Fruit fly (Drosophila melanogaster): Measurements from ENCODE around the gene CG43935.

Gene CG43935

dm6 chr3R:27067362-27067761 is 2.1 kb downstream of the CG43935 start:
- TF ChIP-seq ttk (optimal IDR thresholded peaks at IDR 0.05) (no peak), psq (optimal IDR thresholded peaks at IDR 0.05) (no peak), h (optimal IDR thresholded peaks at IDR 0.05) (no peak), insv (optimal IDR thresholded peaks at IDR 0.05) (no peak), Sin3A (optimal IDR thresholded peaks at IDR 0.05) (no peak), Myc (optimal IDR thresholded peaks at IDR 0.05) (no peak)

DNA sequence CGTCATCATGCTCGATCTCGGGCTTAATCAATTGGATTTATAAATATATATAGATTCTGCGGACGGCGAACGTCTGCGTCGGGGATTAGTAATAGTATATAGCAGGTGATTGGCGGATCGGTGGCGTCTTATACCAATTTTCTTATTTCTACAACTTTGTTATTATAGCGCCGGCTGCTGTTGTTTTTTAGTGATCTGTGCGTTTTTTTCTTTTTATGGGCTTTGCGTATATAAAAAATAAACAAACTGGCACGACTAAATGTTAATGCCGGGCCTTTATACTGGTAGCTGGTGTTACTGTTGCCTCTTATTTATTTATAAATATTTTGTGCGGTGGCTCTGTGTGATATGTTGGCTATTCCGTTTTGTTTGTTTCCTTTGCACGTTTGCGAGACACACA is 4.0 kb downstream of the CG43935 start:
- TF ChIP-seq psq (optimal IDR thresholded peaks at IDR 0.05) (no peak), h (optimal IDR thresholded peaks at IDR 0.05) (no peak), insv (optimal IDR thresholded peaks at IDR 0.05) (no peak), Sin3A (optimal IDR thresholded peaks at IDR 0.05) (no peak), ttk (optimal IDR thresholded peaks at IDR 0.05) (no peak), Myc (optimal IDR thresholded peaks at IDR 0.05) (no peak)

DNA sequence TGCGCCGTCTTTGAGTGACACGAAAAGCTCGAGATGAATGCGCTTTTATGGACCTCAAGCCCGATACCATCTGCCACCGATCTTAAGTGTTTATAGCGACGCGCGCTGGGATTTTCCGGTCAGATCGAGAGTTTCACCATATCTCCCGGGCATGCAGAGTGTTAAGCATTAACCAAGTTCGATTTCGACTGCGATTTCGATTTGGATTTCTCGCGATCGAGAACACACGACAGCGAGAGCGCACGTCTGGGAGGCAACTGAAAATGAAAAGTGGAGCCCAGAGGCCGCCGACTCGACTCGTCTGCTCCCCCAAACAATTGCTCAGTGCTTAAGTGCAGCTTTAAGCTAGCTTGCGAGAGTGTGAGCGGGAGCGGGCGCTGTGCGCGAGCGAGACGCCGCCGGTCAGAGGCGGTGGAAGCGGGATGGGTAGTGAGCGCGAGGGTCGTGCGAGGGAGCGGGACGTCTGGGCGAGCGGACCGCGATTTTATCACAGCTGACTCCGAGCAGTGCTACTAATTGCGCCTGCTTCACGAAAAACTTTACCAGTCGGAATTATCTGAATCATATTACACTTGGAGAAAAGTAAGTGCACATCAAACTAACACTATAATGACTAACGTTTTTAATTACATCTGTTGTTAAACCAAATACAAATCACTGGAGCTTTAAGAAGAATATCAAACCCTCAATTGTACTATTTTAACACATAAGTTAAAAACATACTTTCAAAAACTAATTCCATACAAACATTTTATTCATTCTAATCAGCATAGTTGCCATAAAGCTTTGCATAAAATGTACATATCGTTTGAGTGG is 4.8 kb downstream of the CG43935 start, which contains the start of gene spz:
Gene spz, minus strand, starts transcription at position 261 of the 816 bp plus-strand sequence.
- TF ChIP-seq Sin3A (optimal IDR thresholded peaks at IDR 0.05) (no peak), Myc (optimal IDR thresholded peaks at IDR 0.05) (no peak), h (optimal IDR thresholded peaks at IDR 0.05) (no peak), insv (optimal IDR thresholded peaks at IDR 0.05) (no peak), ttk (optimal IDR thresholded peaks at IDR 0.05) (no peak), psq (optimal IDR thresholded peaks at IDR 0.05) (no peak)

- no peak for TF ChIP-seq Myc (optimal IDR thresholded peaks at IDR 0.05)
- no peak for TF ChIP-seq Sin3A (optimal IDR thresholded peaks at IDR 0.05)
- TF ChIP-seq ttk (optimal IDR thresholded peaks at IDR 0.05): no peak
- no peak for TF ChIP-seq h (optimal IDR thresholded peaks at IDR 0.05)
- TF ChIP-seq psq (optimal IDR thresholded peaks at IDR 0.05): no peak
- TF ChIP-seq insv (optimal IDR thresholded peaks at IDR 0.05): no peak
Measured at dm6 chr3R:27070906-27071498, 5.8 kb downstream of the CG43935 start.

dm6 chr3R:27075694-27076093 is 10.5 kb downstream of the CG43935 start, which contains the start of gene CG14257:
Gene CG14257, plus strand, starts transcription at chr3R:27075870.
- TF ChIP-seq Sin3A (optimal IDR thresholded peaks at IDR 0.05): no peak
- TF ChIP-seq ttk (optimal IDR thresholded peaks at IDR 0.05): no peak

- TF ChIP-seq ttk (optimal IDR thresholded peaks at IDR 0.05) (no peak), insv (optimal IDR thresholded peaks at IDR 0.05) (no peak), Sin3A (optimal IDR thresholded peaks at IDR 0.05) (no peak), psq (optimal IDR thresholded peaks at IDR 0.05) (no peak), h (optimal IDR thresholded peaks at IDR 0.05) (no peak), Myc (optimal IDR thresholded peaks at IDR 0.05) (no peak)
Measured at dm6 chr3R:27076618-27077017, 11.4 kb downstream of the CG43935 start.

- TF ChIP-seq insv (optimal IDR thresholded peaks at IDR 0.05) (no peak), h (optimal IDR thresholded peaks at IDR 0.05) (no peak), psq (optimal IDR thresholded peaks at IDR 0.05) (no peak), Myc (optimal IDR thresholded peaks at IDR 0.05) (no peak), Sin3A (optimal IDR thresholded peaks at IDR 0.05) (no peak), ttk (optimal IDR thresholded peaks at IDR 0.05) (no peak)
Measured at dm6 chr3R:27082752-27083151, 17.5 kb downstream of the CG43935 start.

DNA sequence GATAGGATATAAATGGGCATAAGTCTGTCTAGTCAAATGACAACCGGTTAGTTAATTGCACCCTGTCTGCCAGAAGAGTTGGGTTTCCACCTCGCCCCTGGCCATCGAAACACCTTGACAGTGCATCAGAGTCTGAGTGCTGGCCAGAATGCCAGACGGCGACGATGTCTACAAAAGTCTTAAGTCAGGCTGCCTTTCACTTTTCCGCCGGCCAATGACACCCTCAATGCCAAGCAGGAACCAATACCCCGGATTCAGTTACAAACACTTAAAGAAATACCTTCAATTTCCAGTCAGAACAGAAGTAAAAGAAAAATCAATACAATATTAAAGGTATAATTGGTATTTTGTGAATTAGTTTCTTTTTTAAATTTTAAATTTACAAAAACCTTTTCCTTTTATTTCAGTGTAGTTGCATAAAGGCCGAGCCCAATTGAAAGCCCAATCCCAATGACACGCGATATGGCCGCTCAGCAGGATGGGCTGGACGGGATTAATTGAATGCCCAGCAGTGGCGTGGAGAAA is 19.4 kb downstream of the CG43935 start:
- TF ChIP-seq psq (optimal IDR thresholded peaks at IDR 0.05) (no peak), insv (optimal IDR thresholded peaks at IDR 0.05) (no peak), h (optimal IDR thresholded peaks at IDR 0.05) (no peak), Sin3A (optimal IDR thresholded peaks at IDR 0.05) (no peak), Myc (optimal IDR thresholded peaks at IDR 0.05) (no peak), ttk (optimal IDR thresholded peaks at IDR 0.05) (no peak)

DNA sequence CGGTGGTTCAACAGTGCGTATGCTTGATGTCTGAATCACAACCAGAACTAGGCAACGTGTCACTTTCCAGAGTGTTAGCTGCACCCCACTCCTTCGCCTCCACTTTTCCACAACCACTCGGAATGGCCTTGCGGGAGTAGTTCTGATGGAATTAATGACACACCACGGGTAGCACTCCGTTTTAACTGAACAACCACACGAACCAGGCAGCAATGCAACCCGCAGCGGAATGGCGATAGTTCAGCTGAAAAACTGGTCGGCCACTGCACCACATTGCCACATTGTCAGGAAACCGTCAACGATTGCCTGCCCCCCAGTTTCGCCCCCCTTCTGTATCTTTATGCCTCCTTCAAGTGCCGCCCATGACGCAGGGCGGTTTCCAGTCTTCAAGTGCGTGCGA is 22.3 kb downstream of the CG43935 start, which contains the start of gene Cpr97Ea:
Gene Cpr97Ea, minus strand, starts transcription at position 230 of the 400 bp plus-strand sequence.
- TF ChIP-seq h (optimal IDR thresholded peaks at IDR 0.05) (no peak), insv (optimal IDR thresholded peaks at IDR 0.05) (no peak), ttk (optimal IDR thresholded peaks at IDR 0.05) (no peak), Sin3A (optimal IDR thresholded peaks at IDR 0.05) (no peak), psq (optimal IDR thresholded peaks at IDR 0.05) (no peak), Myc (optimal IDR thresholded peaks at IDR 0.05) (no peak)

DNA sequence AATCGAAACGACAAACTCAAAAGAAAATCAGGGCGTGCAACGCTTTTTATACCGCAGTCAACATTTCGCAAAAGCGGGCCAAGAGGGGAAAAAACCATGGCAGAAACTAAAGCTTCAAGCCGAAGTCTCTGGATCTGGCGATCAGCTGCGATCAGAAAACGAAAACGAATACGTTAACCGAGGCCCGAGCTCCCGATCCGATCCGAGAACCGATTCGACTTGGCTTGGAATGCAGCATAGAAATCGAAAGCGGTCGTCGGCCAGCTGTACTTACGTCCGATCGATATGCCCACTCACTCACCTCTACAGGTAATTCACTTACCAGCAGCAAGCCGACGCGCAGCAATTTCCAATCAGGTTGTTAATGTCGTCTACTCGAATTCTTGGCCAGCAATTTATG is 25.9 kb downstream of the CG43935 start, which contains the start of gene Cpr97Eb:
Gene Cpr97Eb, minus strand, starts transcription at position 25 of the 400 bp plus-strand sequence.
- TF ChIP-seq Myc (optimal IDR thresholded peaks at IDR 0.05) (no peak), ttk (optimal IDR thresholded peaks at IDR 0.05) (no peak), psq (optimal IDR thresholded peaks at IDR 0.05) (no peak), h (optimal IDR thresholded peaks at IDR 0.05) (no peak), Sin3A (optimal IDR thresholded peaks at IDR 0.05) (no peak), insv (optimal IDR thresholded peaks at IDR 0.05) (no peak)

DNA sequence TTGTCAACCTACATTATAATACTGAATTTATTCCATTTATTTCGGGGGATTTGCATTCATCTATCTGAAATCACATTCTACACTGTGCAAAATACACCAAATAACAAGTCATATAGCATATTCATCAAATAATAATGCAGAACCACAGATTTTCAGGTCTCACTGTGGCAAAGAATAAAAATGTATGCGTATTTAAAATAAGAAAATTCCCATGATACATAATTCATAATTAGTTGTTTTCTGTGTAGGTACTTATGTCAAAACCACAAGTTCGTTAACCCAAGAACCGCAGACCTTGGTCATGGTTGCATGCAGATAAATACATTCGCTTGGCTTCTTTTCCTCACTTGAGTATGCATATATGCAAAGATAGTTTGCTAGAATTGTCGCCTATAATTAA is 27.0 kb downstream of the CG43935 start:
- TF ChIP-seq Sin3A (optimal IDR thresholded peaks at IDR 0.05): no peak

dm6 chr3R:27092843-27093242 is 27.6 kb downstream of the CG43935 start, which contains the start of gene CG14258:
Gene CG14258, plus strand, starts transcription at chr3R:27093143.
- TF ChIP-seq insv (optimal IDR thresholded peaks at IDR 0.05): no peak
- no peak for TF ChIP-seq psq (optimal IDR thresholded peaks at IDR 0.05)
- TF ChIP-seq h (optimal IDR thresholded peaks at IDR 0.05): no peak
- TF ChIP-seq Sin3A (optimal IDR thresholded peaks at IDR 0.05): no peak
- no peak for TF ChIP-seq Myc (optimal IDR thresholded peaks at IDR 0.05)
- TF ChIP-seq ttk (optimal IDR thresholded peaks at IDR 0.05): no peak
